Fruit fly (Drosophila melanogaster) whole organism, embryonic: ENCODE results near the gene CG9270.

Experiments used
- Aef1 ChIP-seq: fragments of 200-800 bp; sonication (Bioruptor generic); IDR thresholded peaks from 3 replicates; pipeline ENCODE4 v1.3.6; 2022; ENCODE audit warnings: missing biosample characterization, missing genetic modification characterization
- Atf3 ChIP-seq: fragments of 200-800 bp; sonication (Bioruptor generic); optimal IDR thresholded peaks from 3 replicates; lab custom pipeline; 2016; ENCODE audit warnings: missing biosample characterization, missing genetic modification characterization
- CG10979 ChIP-seq: fragments of 200-800 bp; sonication (Bioruptor generic); optimal IDR thresholded peaks from 2 replicates; lab custom pipeline; 2018; ENCODE audit warnings: missing biosample characterization, mild to moderate bottlenecking, missing genetic modification characterization, moderate library complexity
- CG11504 ChIP-seq: fragments of 200-800 bp; sonication (Bioruptor generic); optimal IDR thresholded peaks from 3 replicates; lab custom pipeline; 2019; ENCODE audit warnings: missing biosample characterization, mild to moderate bottlenecking, missing genetic modification characterization, moderate library complexity
- CG12104 ChIP-seq: fragments of 200-800 bp; sonication (Bioruptor generic); optimal IDR thresholded peaks from 3 replicates; lab custom pipeline; 2016; ENCODE audit warnings: missing biosample characterization, missing genetic modification characterization
- CG12391 ChIP-seq: fragments of 200-800 bp; sonication (Bioruptor generic); optimal IDR thresholded peaks from 3 replicates; lab custom pipeline; 2018; ENCODE audit warnings: missing biosample characterization, mild to moderate bottlenecking, missing genetic modification characterization, moderate library complexity
- CG15696 ChIP-seq: fragments of 200-800 bp; sonication (Bioruptor generic); optimal IDR thresholded peaks from 2 replicates; lab custom pipeline; 2019; ENCODE audit warnings: missing biosample characterization, mild to moderate bottlenecking, missing genetic modification characterization, moderate library complexity
- CG17361 ChIP-seq: fragments of 200-800 bp; sonication (Bioruptor generic); IDR thresholded peaks from 3 replicates; pipeline ENCODE4 v1.3.6; 2022; ENCODE audit warnings: missing biosample characterization, missing genetic modification characterization
- CG18262 ChIP-seq: fragments of 200-800 bp; optimal IDR thresholded peaks from 3 replicates; lab custom pipeline; 2019; ENCODE audit warnings: missing biosample characterization, mild to moderate bottlenecking, missing genetic modification characterization, moderate library complexity
- CG18619 ChIP-seq: fragments of 200-800 bp; sonication (Bioruptor generic); optimal IDR thresholded peaks from 3 replicates; lab custom pipeline; 2017; ENCODE audit warnings: missing biosample characterization, mild to moderate bottlenecking, missing genetic modification characterization
- CG2202 ChIP-seq: fragments of 200-800 bp; sonication (Bioruptor generic); optimal IDR thresholded peaks from 2 replicates; lab custom pipeline; 2018; ENCODE audit warnings: missing biosample characterization, mild to moderate bottlenecking, missing genetic modification characterization
- CG2889 ChIP-seq: fragments of 200-800 bp; sonication (Bioruptor generic); IDR thresholded peaks from 3 replicates; pipeline ENCODE4 v1.3.6; 2022; ENCODE audit warnings: missing biosample characterization, missing genetic modification characterization
- CG31224 ChIP-seq: fragments of 200-800 bp; sonication (Bioruptor generic); IDR thresholded peaks from 2 replicates; pipeline ENCODE4 v1.3.6; 2022; ENCODE audit warnings: missing biosample characterization, missing genetic modification characterization
- CG7987 ChIP-seq: fragments of 200-800 bp; sonication (Bioruptor generic); optimal IDR thresholded peaks from 2 replicates; lab custom pipeline; 2018; ENCODE audit warnings: missing biosample characterization, mild to moderate bottlenecking, missing genetic modification characterization, moderate library complexity
- CG9609 ChIP-seq: fragments of 200-800 bp; sonication (Bioruptor generic); optimal IDR thresholded peaks from 3 replicates; lab custom pipeline; 2016; ENCODE audit warnings: missing biosample characterization, missing genetic modification characterization
- CG9727 ChIP-seq: fragments of 200-800 bp; sonication (Bioruptor generic); optimal IDR thresholded peaks from 3 replicates; lab custom pipeline; 2017; ENCODE audit warnings: missing biosample characterization, mild to moderate bottlenecking, missing genetic modification characterization
- E2f1 ChIP-seq: fragments of 200-800 bp; sonication (Bioruptor generic); IDR thresholded peaks from 2 replicates; pipeline ENCODE4 v1.3.6; 2022; ENCODE audit warnings: missing biosample characterization, missing genetic modification characterization
- Fer1 ChIP-seq: fragments of 200-800 bp; sonication (Bioruptor generic); optimal IDR thresholded peaks from 2 replicates; lab custom pipeline; 2017; ENCODE audit warnings: missing biosample characterization, mild to moderate bottlenecking, missing genetic modification characterization
- Fer2 ChIP-seq: fragments of 200-800 bp; sonication (Bioruptor generic); optimal IDR thresholded peaks from 2 replicates; lab custom pipeline; 2018; ENCODE audit warnings: missing biosample characterization, mild to moderate bottlenecking, missing genetic modification characterization, moderate library complexity
- Gsc ChIP-seq: fragments of 200-800 bp; sonication (Bioruptor generic); IDR thresholded peaks from 2 replicates; pipeline ENCODE4 v1.3.6; 2022; ENCODE audit warnings: missing biosample characterization, missing genetic modification characterization
- Jarid2 ChIP-seq: fragments of 200-800 bp; sonication (Bioruptor generic); optimal IDR thresholded peaks from 3 replicates; lab custom pipeline; 2017; ENCODE audit warnings: mild to moderate bottlenecking, missing biosample characterization, missing genetic modification reagents, missing genetic modification characterization
- Med ChIP-seq: fragments of 200-800 bp; sonication (Bioruptor generic); peaks from one replicate; lab custom pipeline; 2016; ENCODE audit warnings: missing biosample characterization, missing genetic modification characterization, mild to moderate bottlenecking, inconsistent platforms, moderate library complexity
- Meics ChIP-seq: fragments of 200-800 bp; sonication (Bioruptor generic); optimal IDR thresholded peaks from 2 replicates; lab custom pipeline; 2017; ENCODE audit warnings: missing biosample characterization, mild to moderate bottlenecking, missing genetic modification characterization
- PHDP ChIP-seq: fragments of 200-800 bp; sonication (Bioruptor generic); optimal IDR thresholded peaks from 3 replicates; lab custom pipeline; 2018; ENCODE audit warnings: missing biosample characterization, mild to moderate bottlenecking, missing genetic modification characterization, moderate library complexity
- Sox100B ChIP-seq: fragments of 200-800 bp; sonication (Bioruptor generic); optimal IDR thresholded peaks from 3 replicates; lab custom pipeline; 2018; ENCODE audit warnings: missing biosample characterization, mild to moderate bottlenecking, missing genetic modification characterization
- Trl ChIP-seq, 3 experiments: fragments of >200 bp in 2 of 3; fragments of 200-800 bp in 1 of 3; sonication (Bioruptor generic) in 1 of 3; optimal IDR thresholded peaks; 2 replicates in 1 of 3; 3 replicates in 2 of 3; lab custom pipeline; 2016 to 2017; ENCODE audit warnings: missing biosample characterization in 1 of 3, missing genetic modification characterization in 1 of 3
- Xrp1 ChIP-seq: fragments of 200-800 bp; sonication (Bioruptor generic); IDR thresholded peaks from 2 replicates; pipeline ENCODE4 v1.3.6; 2022; ENCODE audit warnings: missing biosample characterization, missing genetic modification characterization
- ac ChIP-seq: fragments of 200-800 bp; sonication (Bioruptor generic); optimal IDR thresholded peaks from 3 replicates; lab custom pipeline; 2017; ENCODE audit warnings: missing biosample characterization, mild to moderate bottlenecking, missing genetic modification characterization
- ara ChIP-seq: fragments of 200-800 bp; sonication (Bioruptor generic); IDR thresholded peaks from 2 replicates; pipeline ENCODE4 v1.3.6; 2022; ENCODE audit warnings: missing biosample characterization, missing genetic modification characterization
- croc ChIP-seq: fragments of 200-800 bp; sonication (Bioruptor generic); conservative IDR thresholded peaks from 3 replicates; pipeline ENCODE4 v1.3.6; 2022; ENCODE audit warnings: missing biosample characterization, missing genetic modification characterization
- dmrt11E ChIP-seq: fragments of 200-800 bp; sonication (Bioruptor generic); optimal IDR thresholded peaks from 3 replicates; lab custom pipeline; 2018; ENCODE audit warnings: missing biosample characterization, mild to moderate bottlenecking, missing genetic modification characterization, moderate library complexity
- esg ChIP-seq: fragments of 200-800 bp; sonication (Bioruptor generic); conservative IDR thresholded peaks from 2 replicates; pipeline ENCODE4 v1.3.6; 2022; ENCODE audit warnings: missing biosample characterization, missing genetic modification characterization
- eve ChIP-seq, 2 experiments: fragments of >200 bp; optimal IDR thresholded peaks; 2 replicates each; lab custom pipeline; 2017; ENCODE audit warnings: missing biosample characterization in 2 of 2, missing genetic modification characterization in 2 of 2
- grn ChIP-seq: fragments of 200-800 bp; sonication (Bioruptor generic); optimal IDR thresholded peaks from 3 replicates; lab custom pipeline; 2017; ENCODE audit warnings: missing biosample characterization, missing genetic modification characterization
- gsb-n ChIP-seq: fragments of 200-800 bp; sonication (Bioruptor generic); optimal IDR thresholded peaks from 3 replicates; lab custom pipeline; 2018; ENCODE audit warnings: missing biosample characterization, mild to moderate bottlenecking, missing genetic modification characterization
- hkb ChIP-seq, 2 experiments: fragments of 200-800 bp in 1 of 2; fragments of >200 bp in 1 of 2; sonication (Bioruptor generic) in 1 of 2; IDR thresholded peaks in 1 of 2; optimal IDR thresholded peaks in 1 of 2; 2 replicates each; pipeline versions ENCODE4 v1.3.6 to Lab custom; 2017 to 2022; ENCODE audit warnings: missing biosample characterization in 1 of 2, missing genetic modification characterization in 1 of 2
- mirr ChIP-seq: fragments of 200-800 bp; sonication (Bioruptor generic); optimal IDR thresholded peaks from 3 replicates; lab custom pipeline; 2018; ENCODE audit warnings: missing biosample characterization, mild to moderate bottlenecking, missing genetic modification characterization
- pan ChIP-seq, 4 experiments: fragments of >200 bp in 3 of 4; fragments of 200-800 bp in 1 of 4; sonication (Bioruptor generic) in 1 of 4; optimal IDR thresholded peaks in 3 of 4; IDR thresholded peaks in 1 of 4; 2 replicates each; pipeline versions ENCODE4 v1.3.6 to Lab custom; 2017 to 2022; ENCODE audit warnings: missing biosample characterization in 2 of 4, missing genetic modification characterization in 2 of 4, mixed read lengths in 1 of 4
- phol ChIP-seq: fragments of 200-800 bp; sonication (Bioruptor generic); optimal IDR thresholded peaks from 3 replicates; lab custom pipeline; 2018; ENCODE audit warnings: missing biosample characterization, mild to moderate bottlenecking, missing genetic modification characterization, moderate library complexity
- prd ChIP-seq, 3 experiments: fragments of >200 bp in 2 of 3; fragments of 200-800 bp in 1 of 3; sonication (Bioruptor generic) in 1 of 3; optimal IDR thresholded peaks in 2 of 3; IDR thresholded peaks in 1 of 3; 2 replicates in 2 of 3; 3 replicates in 1 of 3; pipeline versions ENCODE4 v1.3.6 to Lab custom; 2017 to 2022; ENCODE audit warnings: missing biosample characterization in 1 of 3, missing genetic modification characterization in 1 of 3
- row ChIP-seq: fragments of 200-800 bp; sonication (Bioruptor generic); IDR thresholded peaks from 3 replicates; pipeline ENCODE4 v1.3.6; 2022; ENCODE audit warnings: missing biosample characterization, missing genetic modification characterization
- sens ChIP-seq: fragments of 200-800 bp; sonication (Bioruptor generic); peaks from one replicate; lab custom pipeline; 2016; ENCODE audit warnings: missing biosample characterization, missing genetic modification characterization
- ssp ChIP-seq: fragments of 200-800 bp; sonication (Bioruptor generic); IDR thresholded peaks from 2 replicates; pipeline ENCODE4 v1.3.6; 2022; ENCODE audit warnings: missing biosample characterization, missing genetic modification characterization
- tgo ChIP-seq: fragments of 200-800 bp; sonication (Bioruptor generic); IDR thresholded peaks from 3 replicates; pipeline ENCODE4 v1.3.6; 2022; ENCODE audit warnings: missing biosample characterization, missing genetic modification characterization
- unc-4 ChIP-seq: fragments of 200-800 bp; sonication (Bioruptor generic); IDR thresholded peaks from 2 replicates; pipeline ENCODE4 v1.3.6; 2022; ENCODE audit warnings: missing biosample characterization, missing genetic modification characterization; ENCODE audit not compliant: partially characterized antibody
- zen ChIP-seq: fragments of 200-800 bp; sonication (Bioruptor generic); optimal IDR thresholded peaks from 3 replicates; lab custom pipeline; 2018; ENCODE audit warnings: missing biosample characterization, mild to moderate bottlenecking, missing genetic modification characterization, moderate library complexity
- zf30C ChIP-seq: fragments of 200-800 bp; sonication (Bioruptor generic); optimal IDR thresholded peaks from 3 replicates; lab custom pipeline; 2018; ENCODE audit warnings: missing biosample characterization, mild to moderate bottlenecking, missing genetic modification characterization
- zfh1 ChIP-seq: fragments of 200-800 bp; sonication (Bioruptor generic); IDR thresholded peaks from 3 replicates; pipeline ENCODE4 v1.3.6; 2022; ENCODE audit warnings: missing biosample characterization, missing genetic modification characterization

The CG9270 gene

dm6 chr2L:20939632-20940031, 5.7 kb upstream of the CG9270 start:
- TF ChIP-seq Gsc, result no peak
- no peak for TF ChIP-seq esg (GFP tag; lab: Robert Waterston, UW)
- TF ChIP-seq E2f1 (GFP tag; lab: Robert Waterston, UW), result no peak
- peak; percentile 58; the same call in 2 of the 3 replicates for TF ChIP-seq CG17361 (GFP tag; lab: Robert Waterston, UW)
- TF ChIP-seq hkb (optimal IDR thresholded peaks at IDR 0.05; lab: Kevin White, UChicago), result no peak
- peak; percentile 53; the same call in 1 of the 2 replicates for TF ChIP-seq hkb (GFP tag; IDR thresholded peaks at IDR 0.05; lab: Robert Waterston, UW)
- TF ChIP-seq Sox100B (GFP tag; lab: Kevin White, UChicago), result peak; percentile 61
- TF ChIP-seq zf30C, result peak; percentile 7
- TF ChIP-seq CG31224 (GFP tag; lab: Robert Waterston, UW), result no peak
- TF ChIP-seq pan (optimal IDR thresholded peaks at IDR 0.05; lab: Kevin White, UChicago), result no peak
- TF ChIP-seq pan (GFP tag; optimal IDR thresholded peaks at IDR 0.05 in 1 of 2, IDR thresholded peaks at IDR 0.05 in 1 of 2), result no peak
- TF ChIP-seq row (GFP tag; lab: Robert Waterston, UW), result 0 out of 3 replicates have a peak, but pooled peaks have one; percentile 18
- TF ChIP-seq dmrt11E (tag; lab: Kevin White, UChicago), result peak; percentile 29
- TF ChIP-seq unc-4, result no peak
- peak; percentile 66; the same call in 2 of the 3 replicates for TF ChIP-seq tgo (GFP tag; lab: Robert Waterston, UW)
- TF ChIP-seq zfh1, result peak; percentile 61; the same call in 2 of the 3 replicates
- no peak for TF ChIP-seq CG2889
- TF ChIP-seq CG12391 (tag; lab: Kevin White, UChicago), result peak; percentile 8
- peak; percentile 39 for TF ChIP-seq CG18262 (tag; lab: Kevin White, UChicago)
- no peak for TF ChIP-seq Fer2 (tag; lab: Kevin White, UChicago)
- TF ChIP-seq zen, result peak; percentile 52
- TF ChIP-seq Xrp1 (GFP tag; lab: Robert Waterston, UW), result peak; percentile 40
- no peak for TF ChIP-seq CG7987 (GFP tag; lab: Kevin White, UChicago)
- TF ChIP-seq Jarid2, result no peak
- peak; percentile 47 for TF ChIP-seq phol
- no peak for TF ChIP-seq CG9609
- TF ChIP-seq gsb-n (tag; lab: Kevin White, UChicago), result peak; percentile 7
- TF ChIP-seq CG10979 (tag; lab: Kevin White, UChicago), result peak; percentile 59
- peak; percentile 43; the same call in 1 of the 2 replicates for TF ChIP-seq ssp (GFP tag; lab: Robert Waterston, UW)
- TF ChIP-seq Aef1, result peak; percentile 35; the same call in 1 of the 3 replicates
- TF ChIP-seq croc (GFP tag; lab: Robert Waterston, UW), result 0 out of 3 replicates have a peak, but pooled peaks have one; percentile 26
- TF ChIP-seq PHDP, result no peak
- TF ChIP-seq CG15696 (tag; lab: Kevin White, UChicago), result peak; percentile 43
- no peak for TF ChIP-seq Med (GFP tag; lab: Kevin White, UChicago)
- TF ChIP-seq ac (GFP tag; lab: Kevin White, UChicago), result no peak
- no peak for TF ChIP-seq CG2202 (tag; lab: Kevin White, UChicago)
- TF ChIP-seq prd (optimal IDR thresholded peaks at IDR 0.05; lab: Kevin White, UChicago), result no peak
- peak; percentile 56; the same call in 2 of the 3 replicates for TF ChIP-seq prd (GFP tag; IDR thresholded peaks at IDR 0.05; lab: Robert Waterston, UW)
- peak in 1 of 2 experiments; percentile 41 for TF ChIP-seq eve (GFP tag; optimal IDR thresholded peaks at IDR 0.05; lab: Kevin White, UChicago)
- no peak for TF ChIP-seq CG18619
- TF ChIP-seq ara (GFP tag; lab: Robert Waterston, UW), result peak; percentile 39; the same call in 1 of the 2 replicates
- TF ChIP-seq Meics, result no peak
- no peak for TF ChIP-seq CG12104 (GFP tag; lab: Kevin White, UChicago)
- TF ChIP-seq mirr (GFP tag; lab: Kevin White, UChicago), result no peak
- no peak for TF ChIP-seq grn (GFP tag; lab: Kevin White, UChicago)
- TF ChIP-seq sens (GFP tag; lab: Kevin White, UChicago), result peak; percentile 63
- TF ChIP-seq Fer1 (GFP tag; lab: Kevin White, UChicago), result no peak
- no peak for TF ChIP-seq CG9727 (GFP tag; lab: Kevin White, UChicago)
- TF ChIP-seq CG11504 (tag; lab: Kevin White, UChicago), result peak; percentile 79
- TF ChIP-seq Trl (optimal IDR thresholded peaks at IDR 0.05; lab: Kevin White, UChicago), result no peak
- TF ChIP-seq Trl (GFP tag; optimal IDR thresholded peaks at IDR 0.05; lab: Kevin White, UChicago), result no peak
- no peak for TF ChIP-seq Atf3
